Worm (Caenorhabditis elegans) whole organism, L4 larva: ENCODE data around the gene eelo-2.

Experiments used
- F44E2.7 ChIP-seq: fragments of 200-800 bp; sonication (Bioruptor generic); IDR thresholded peaks from 2 replicates; pipeline ENCODE4 v2.1.2; 2022; ENCODE audit warnings: missing genetic modification characterization, missing compliant biosample characterization
- Y105C5A.15 ChIP-seq: fragments of 200-800 bp; sonication (Bioruptor generic); IDR thresholded peaks from 2 replicates; pipeline ENCODE4 v1.3.6; 2022; ENCODE audit warnings: missing genetic modification characterization, missing compliant biosample characterization
- Y48G9A.11 ChIP-seq: fragments of 200-800 bp; sonication (Bioruptor generic); IDR thresholded peaks from 2 replicates; pipeline ENCODE4 v1.3.6; 2022; ENCODE audit warnings: missing genetic modification reagents, missing genetic modification characterization, missing compliant biosample characterization
- Y5F2A.4 ChIP-seq: fragments of 200-800 bp; sonication (Bioruptor generic); optimal IDR thresholded peaks from 2 replicates; lab custom pipeline; 2018; ENCODE audit warnings: mild to moderate bottlenecking, missing genetic modification characterization, missing compliant biosample characterization
- Y75B8A.6 ChIP-seq: fragments of 200-800 bp; sonication (Bioruptor generic); IDR thresholded peaks from 2 replicates; pipeline ENCODE4 v1.3.6; 2022; ENCODE audit warnings: missing genetic modification reagents, missing genetic modification characterization, missing compliant biosample characterization
- ZK546.5 ChIP-seq, 2 experiments: sonication (generic microtip); optimal IDR thresholded peaks; 2 replicates each; lab custom pipeline; 2017; ENCODE audit warnings: missing biosample characterization in 2 of 2, missing genetic modification characterization in 2 of 2
- aha-1 ChIP-seq: fragments of 150-350 bp; peaks from one replicate; lab custom pipeline; 2014; ENCODE audit warnings: missing biosample characterization, missing genetic modification characterization
- daf-19 ChIP-seq: fragments of 200-800 bp; sonication (Bioruptor generic); conservative IDR thresholded peaks from 2 replicates; pipeline ENCODE4 v1.3.6; 2022; ENCODE audit warnings: missing genetic modification characterization, missing compliant biosample characterization
- dmd-6 ChIP-seq: fragments of 200-800 bp; sonication (Bioruptor generic); IDR thresholded peaks from 2 replicates; pipeline ENCODE4 v1.3.6; 2022; ENCODE audit warnings: missing genetic modification reagents, missing genetic modification characterization, missing compliant biosample characterization
- duxl-1 ChIP-seq: sonication (generic microtip); optimal IDR thresholded peaks from 2 replicates; lab custom pipeline; 2016; ENCODE audit warnings: mild to moderate bottlenecking, missing genetic modification characterization, moderate library complexity, missing compliant biosample characterization; ENCODE audit not compliant: poor library complexity
- hif-1 ChIP-seq, 2 experiments: sonication (generic microtip); optimal IDR thresholded peaks; 2 replicates each; lab custom pipeline; 2016 to 2017; ENCODE audit warnings: missing compliant biosample characterization in 2 of 2, missing genetic modification characterization in 2 of 2, missing genetic modification reagents in 2 of 2, missing genotype in 2 of 2, mild to moderate bottlenecking in 1 of 2
- hmg-1.1 ChIP-seq: fragments of 200-800 bp; sonication (Bioruptor generic); IDR thresholded peaks from 2 replicates; pipeline ENCODE4 v1.3.6; 2022; ENCODE audit warnings: missing genetic modification reagents, missing genetic modification characterization, missing compliant biosample characterization
- jun-1 ChIP-seq: fragments of 150-350 bp; optimal IDR thresholded peaks from 2 replicates; lab custom pipeline; 2014; ENCODE audit warnings: missing biosample characterization, missing genetic modification reagents, missing genetic modification characterization
- lin-13 ChIP-seq: fragments of 150-350 bp; optimal IDR thresholded peaks from 2 replicates; lab custom pipeline; 2014; ENCODE audit warnings: missing biosample characterization, missing genetic modification reagents, missing genetic modification characterization
- lin-15B ChIP-seq: fragments of 150-350 bp; sonication (generic microtip); optimal IDR thresholded peaks from 3 replicates; lab custom pipeline; 2014; ENCODE audit warnings: missing biosample characterization, missing genetic modification characterization
- lin-39 ChIP-seq: fragments of 150-350 bp; optimal IDR thresholded peaks from 2 replicates; lab custom pipeline; 2014; ENCODE audit warnings: missing biosample characterization, missing genetic modification reagents, missing genetic modification characterization
- lsy-2 ChIP-seq, 2 experiments: fragments of 150-350 bp in 1 of 2; sonication (generic microtip) in 1 of 2; optimal IDR thresholded peaks; 2 replicates each; lab custom pipeline; 2014 to 2017; ENCODE audit warnings: missing biosample characterization in 2 of 2, missing genetic modification characterization in 2 of 2
- madf-5 ChIP-seq, 2 experiments: fragments of 200-800 bp; sonication (Bioruptor generic); IDR thresholded peaks; 2 replicates each; pipeline ENCODE4 v1.3.6; 2022; ENCODE audit warnings: missing compliant biosample characterization in 2 of 2, missing genetic modification characterization in 2 of 2
- madf-9 ChIP-seq: fragments of 200-800 bp; sonication (Bioruptor generic); conservative IDR thresholded peaks from 2 replicates; pipeline ENCODE4 v1.3.6; 2022; ENCODE audit warnings: missing genetic modification reagents, missing genetic modification characterization, missing compliant biosample characterization
- mdt-29 ChIP-seq: fragments of 200-800 bp; sonication (Bioruptor generic); IDR thresholded peaks from 2 replicates; pipeline ENCODE4 v1.3.6; 2022; ENCODE audit warnings: missing genetic modification reagents, missing genetic modification characterization, missing compliant biosample characterization
- mep-1 ChIP-seq: fragments of 150-350 bp; sonication (generic microtip); optimal IDR thresholded peaks from 3 replicates; lab custom pipeline; 2014; ENCODE audit warnings: missing biosample characterization, missing genetic modification characterization
- mxl-3 ChIP-seq: fragments of 200-800 bp; sonication (Bioruptor generic); optimal IDR thresholded peaks from 2 replicates; lab custom pipeline; 2018; ENCODE audit warnings: mild to moderate bottlenecking, missing genetic modification characterization, missing compliant biosample characterization
- nhr-102 ChIP-seq: sonication (generic microtip); optimal IDR thresholded peaks from 2 replicates; lab custom pipeline; 2016; ENCODE audit warnings: mild to moderate bottlenecking, missing genetic modification characterization, moderate library complexity, missing compliant biosample characterization
- nhr-11 ChIP-seq: fragments of 150-350 bp; optimal IDR thresholded peaks from 2 replicates; lab custom pipeline; 2014; ENCODE audit warnings: missing biosample characterization, missing genetic modification characterization
- nhr-237 ChIP-seq: sonication (generic microtip); optimal IDR thresholded peaks from 2 replicates; lab custom pipeline; 2017; ENCODE audit warnings: missing biosample characterization, missing genetic modification characterization
- nhr-28 ChIP-seq: fragments of 150-350 bp; optimal IDR thresholded peaks from 2 replicates; lab custom pipeline; 2014; ENCODE audit warnings: missing biosample characterization, missing genetic modification characterization
- nhr-6 ChIP-seq: fragments of 150-350 bp; optimal IDR thresholded peaks from 2 replicates; lab custom pipeline; 2014; ENCODE audit warnings: missing biosample characterization, missing genetic modification characterization
- rbr-2 ChIP-seq: sonication (generic microtip); optimal IDR thresholded peaks from 2 replicates; lab custom pipeline; 2016; ENCODE audit warnings: missing genotype, missing genetic modification characterization, missing compliant biosample characterization
- set-16 ChIP-seq: fragments of 200-800 bp; sonication (Bioruptor generic); IDR thresholded peaks from 2 replicates; pipeline ENCODE4 v1.3.6; 2022; ENCODE audit warnings: missing genetic modification reagents, missing genetic modification characterization, missing compliant biosample characterization
- tag-97 ChIP-seq: fragments of 200-800 bp; sonication (Bioruptor generic); IDR thresholded peaks from 2 replicates; pipeline ENCODE4 v1.3.6; 2022; ENCODE audit warnings: missing genetic modification characterization, missing compliant biosample characterization
- tra-1 ChIP-seq: fragments of 200-800 bp; sonication (Bioruptor generic); IDR thresholded peaks from 2 replicates; pipeline ENCODE4 v1.3.6; 2022; ENCODE audit warnings: missing genetic modification reagents, missing genetic modification characterization, missing compliant biosample characterization
- unc-62 ChIP-seq, 3 experiments: fragments of 150-350 bp in 1 of 3; sonication (generic microtip); optimal IDR thresholded peaks in 2 of 3; peaks in 1 of 3; 1 replicate in 1 of 3; 2 replicates in 2 of 3; lab custom pipeline; 2014 to 2017; ENCODE audit warnings: missing biosample characterization in 3 of 3, missing genetic modification characterization in 3 of 3, missing genetic modification reagents in 3 of 3, missing genotype in 1 of 3
- zag-1 ChIP-seq: fragments of 150-350 bp; optimal IDR thresholded peaks from 2 replicates; lab custom pipeline; 2014; ENCODE audit warnings: missing biosample characterization, missing genetic modification characterization
- zip-11 ChIP-seq: fragments of 200-800 bp; sonication (Bioruptor generic); IDR thresholded peaks from 2 replicates; pipeline ENCODE4 v1.3.6; 2022; ENCODE audit warnings: missing genetic modification characterization, missing compliant biosample characterization

The eelo-2 gene

ce11 chrIV:17248538-17248937, 1.4 kb upstream of the eelo-2 start:
- TF ChIP-seq nhr-6 (no peak), lin-13 (GFP tag; lab: Kevin White, UChicago) (no peak), Y105C5A.15 (no peak), unc-62 (GFP tag; optimal IDR thresholded peaks at IDR 0.05 in 1 of 2; lab: Kevin White, UChicago) (peak in 1 of 2 experiments; percentile 95), unc-62 (tag; optimal IDR thresholded peaks at IDR 0.05; lab: Kevin White, UChicago) (no peak), mxl-3 (GFP tag; lab: Kevin White, UChicago) (no peak), Y48G9A.11 (GFP tag; lab: Robert Waterston, UW) (no peak)

ce11 chrIV:17253435-17253834, 3.5 kb downstream of the eelo-2 start:
- TF ChIP-seq aha-1 (tag; lab: Kevin White, UChicago) (peak; percentile 99), lsy-2 (tag; optimal IDR thresholded peaks at IDR 0.05; lab: Kevin White, UChicago) (no peak), zip-11 (GFP tag; lab: Robert Waterston, UW) (no peak), tag-97 (no peak)
- TF ChIP-seq, all 104 proteins: peak for 1

ce11 chrIV:17255001-17255400, 5.1 kb downstream of the eelo-2 start, which contains the start of gene gtf-2E1:
Gene gtf-2E1, plus strand, starts transcription at chrIV:17255301.
- no peak for TF ChIP-seq lin-15B
- no peak for TF ChIP-seq jun-1
- no peak for TF ChIP-seq mdt-29
- TF ChIP-seq madf-5 (GFP tag; IDR thresholded peaks at IDR 0.05; lab: Robert Waterston, UW), result no peak
- TF ChIP-seq rbr-2 (tag; lab: Kevin White, UChicago), result no peak
- no peak for TF ChIP-seq dmd-6 (GFP tag; lab: Robert Waterston, UW)
- TF ChIP-seq daf-19 (GFP tag; lab: Robert Waterston, UW), result no peak
- no peak for TF ChIP-seq Y75B8A.6 (GFP tag; lab: Robert Waterston, UW)
- no peak for TF ChIP-seq nhr-102 (tag; lab: Kevin White, UChicago)
- no peak for TF ChIP-seq unc-62 (GFP tag; optimal IDR thresholded peaks at IDR 0.05 in 1 of 2; lab: Kevin White, UChicago)
- TF ChIP-seq unc-62 (tag; optimal IDR thresholded peaks at IDR 0.05; lab: Kevin White, UChicago), result no peak
- no peak for TF ChIP-seq hif-1 (tag; optimal IDR thresholded peaks at IDR 0.05; lab: Kevin White, UChicago)
- no peak for TF ChIP-seq nhr-237 (tag; lab: Kevin White, UChicago)
- TF ChIP-seq Y5F2A.4, result no peak
- TF ChIP-seq ZK546.5 (tag; optimal IDR thresholded peaks at IDR 0.05; lab: Kevin White, UChicago), result no peak
- no peak for TF ChIP-seq nhr-28 (tag; lab: Kevin White, UChicago)
- TF ChIP-seq nhr-11 (tag; lab: Kevin White, UChicago), result no peak
- no peak for TF ChIP-seq duxl-1

DNA sequence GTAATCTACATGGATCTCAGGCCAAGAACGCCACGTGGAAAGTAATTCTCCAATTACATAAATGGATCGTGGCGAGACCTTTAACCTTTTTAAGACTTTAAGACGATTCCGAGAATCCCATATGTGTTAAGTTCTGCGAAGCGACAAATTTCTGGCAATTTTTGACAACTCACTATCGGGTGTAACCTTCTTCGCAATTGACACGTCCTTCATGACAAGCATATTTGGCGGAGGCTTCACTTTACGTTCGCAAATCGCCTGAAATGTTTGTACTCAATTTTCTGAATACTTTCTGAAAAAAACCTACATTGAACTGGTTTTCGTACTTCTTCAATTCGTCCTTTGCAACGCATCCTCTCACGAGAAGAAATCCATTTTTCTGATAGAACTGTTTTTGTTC, 8.9 kb downstream of the eelo-2 start:
- TF ChIP-seq mep-1 (tag; lab: Kevin White, UChicago), result no peak
- TF ChIP-seq nhr-28 (tag; lab: Kevin White, UChicago), result no peak
- TF ChIP-seq tra-1, result no peak
- TF ChIP-seq set-16 (GFP tag; lab: Robert Waterston, UW), result no peak
- peak; percentile 63 for TF ChIP-seq aha-1 (tag; lab: Kevin White, UChicago)
- TF ChIP-seq Y5F2A.4, result no peak
- TF ChIP-seq zag-1 (tag; lab: Kevin White, UChicago), result no peak
- TF ChIP-seq, all 104 proteins: peak for 1

- no peak for TF ChIP-seq ZK546.5 (tag; optimal IDR thresholded peaks at IDR 0.05; lab: Kevin White, UChicago)
- TF ChIP-seq daf-19 (GFP tag; lab: Robert Waterston, UW), result no peak
- no peak for TF ChIP-seq hmg-1.1 (GFP tag; lab: Robert Waterston, UW)
- TF ChIP-seq lin-39, result no peak
- TF ChIP-seq nhr-11 (tag; lab: Kevin White, UChicago), result no peak
- TF ChIP-seq madf-9 (GFP tag; lab: Robert Waterston, UW), result no peak
- TF ChIP-seq F44E2.7, result no peak
- TF ChIP-seq, all 104 proteins: peak for 0
These were observed 9.4 kb downstream of the eelo-2 start, which contains the start of gene phyh-1 for ce11 chrIV:17259310-17259709. Gene phyh-1, minus strand, starts transcription at chrIV:17259410.
